Worm (Caenorhabditis elegans): ENCODE data around the gene hal-2.
A peak's percentile ranks its signal among the peaks of the same experiment; 100 is the strongest.

hal-2 gene

ce11 chrIII:10064140-10064539, 24.6 kb downstream of the hal-2 start, which contains the start of gene ekl-6 (continued):
- TF ChIP-seq ctbp-1 (GFP tag; IDR thresholded peaks at IDR 0.05) (no peak), php-3 (GFP tag; IDR thresholded peaks at IDR 0.05) (no peak), attf-4 (tag; optimal IDR thresholded peaks at IDR 0.05) (no peak), duxl-1 (tag; optimal IDR thresholded peaks at IDR 0.05; ENCODE audit: poor library complexity) (no peak), lsy-2 (tag; optimal IDR thresholded peaks at IDR 0.05) (no peak), ces-1 (GFP tag; optimal IDR thresholded peaks at IDR 0.05) (no peak), nhr-76 (tag; optimal IDR thresholded peaks at IDR 0.05) (no peak), ztf-11 (tag; optimal IDR thresholded peaks at IDR 0.05) (no peak), lim-7 (GFP tag; IDR thresholded peaks at IDR 0.05) (no peak), ceh-44 (GFP tag; IDR thresholded peaks at IDR 0.05) (peak; percentile 24; the same call in 1 of the 2 replicates), mdt-29 (GFP tag; IDR thresholded peaks at IDR 0.05) (no peak), ama-1 (optimal IDR thresholded peaks at IDR 0.05) (no peak), Y105C5A.15 (GFP tag; IDR thresholded peaks at IDR 0.05) (no peak), gei-8 (GFP tag; optimal IDR thresholded peaks at IDR 0.05) (no peak), ZK337.2 (GFP tag; IDR thresholded peaks at IDR 0.05) (peak; percentile 70), snpc-1.2 (GFP tag; IDR thresholded peaks at IDR 0.05) (no peak)

- TF ChIP-seq F44E2.7 (GFP tag; IDR thresholded peaks at IDR 0.05) (no peak), mdt-29 (GFP tag; IDR thresholded peaks at IDR 0.05) (no peak)
Measured at ce11 chrIII:10060573-10060972, 28.2 kb downstream of the hal-2 start, which contains the start of gene T16G12.13. T16G12.13 (plus strand) TSS chrIII:10060865.

ce11 chrIII:10059002-10059401, 29.7 kb downstream of the hal-2 start, which contains the start of gene T16G12.8:
T16G12.8 (plus strand) TSS chrIII:10059302.
- no peak for TF ChIP-seq mxl-2 (GFP tag; conservative IDR thresholded peaks at IDR 0.05)
- no peak for TF ChIP-seq madf-5 (GFP tag; IDR thresholded peaks at IDR 0.05)
- TF ChIP-seq snpc-1.2 (GFP tag; IDR thresholded peaks at IDR 0.05) = no peak
- no peak for TF ChIP-seq spr-3 (GFP tag; optimal IDR thresholded peaks at IDR 0.05)
- no peak for TF ChIP-seq nhr-111 (GFP tag; optimal IDR thresholded peaks at IDR 0.05)
- no peak for TF ChIP-seq D1046.2 (GFP tag; IDR thresholded peaks at IDR 0.05)
- TF ChIP-seq zfp-3 (GFP tag; conservative IDR thresholded peaks at IDR 0.05) = no peak
- TF ChIP-seq nhr-25 (tag; optimal IDR thresholded peaks at IDR 0.05; ENCODE audit: borderline replicate concordance, insufficient read depth) = no peak
- TF ChIP-seq lin-15B (tag; optimal IDR thresholded peaks at IDR 0.05) = no peak
- no peak for TF ChIP-seq pha-4 (GFP tag; IDR thresholded peaks at IDR 0.05)
- TF ChIP-seq pha-4 (tag; optimal IDR thresholded peaks at IDR 0.05) = no peak
- no peak for TF ChIP-seq F37D6.2 (tag; optimal IDR thresholded peaks at IDR 0.05)
- TF ChIP-seq ceh-82 (tag; optimal IDR thresholded peaks at IDR 0.05) = no peak
- no peak for TF ChIP-seq lin-1 (GFP tag; IDR thresholded peaks at IDR 0.05)
- no peak for TF ChIP-seq ceh-20 (GFP tag; IDR thresholded peaks at IDR 0.05)
- TF ChIP-seq daf-8 (GFP tag; IDR thresholded peaks at IDR 0.05) = no peak

ce11 chrIII:10057518-10057917, 31.2 kb downstream of the hal-2 start, which contains the start of gene T16G12.4:
T16G12.4 (plus strand) TSS chrIII:10057818.
- TF ChIP-seq gei-8 (GFP tag; optimal IDR thresholded peaks at IDR 0.05) (no peak), mxl-3 (GFP tag; optimal IDR thresholded peaks at IDR 0.05) (no peak), dpl-1 (GFP tag; optimal IDR thresholded peaks at IDR 0.05) (no peak), nhr-237 (tag; optimal IDR thresholded peaks at IDR 0.05) (no peak), nhr-42 (GFP tag; IDR thresholded peaks at IDR 0.05) (no peak), unc-62 (GFP tag; optimal IDR thresholded peaks at IDR 0.05 in 1 of 2) (peak in 1 of 2 experiments; percentile 11), unc-62 (tag; optimal IDR thresholded peaks at IDR 0.05) (no peak), mxl-2 (GFP tag; conservative IDR thresholded peaks at IDR 0.05) (no peak)
